Worm (Caenorhabditis elegans): Measurements from ENCODE around the gene thoc-2.
A peak's percentile ranks its signal among the peaks of the same experiment; 100 is the strongest.

The thoc-2 gene

DNA sequence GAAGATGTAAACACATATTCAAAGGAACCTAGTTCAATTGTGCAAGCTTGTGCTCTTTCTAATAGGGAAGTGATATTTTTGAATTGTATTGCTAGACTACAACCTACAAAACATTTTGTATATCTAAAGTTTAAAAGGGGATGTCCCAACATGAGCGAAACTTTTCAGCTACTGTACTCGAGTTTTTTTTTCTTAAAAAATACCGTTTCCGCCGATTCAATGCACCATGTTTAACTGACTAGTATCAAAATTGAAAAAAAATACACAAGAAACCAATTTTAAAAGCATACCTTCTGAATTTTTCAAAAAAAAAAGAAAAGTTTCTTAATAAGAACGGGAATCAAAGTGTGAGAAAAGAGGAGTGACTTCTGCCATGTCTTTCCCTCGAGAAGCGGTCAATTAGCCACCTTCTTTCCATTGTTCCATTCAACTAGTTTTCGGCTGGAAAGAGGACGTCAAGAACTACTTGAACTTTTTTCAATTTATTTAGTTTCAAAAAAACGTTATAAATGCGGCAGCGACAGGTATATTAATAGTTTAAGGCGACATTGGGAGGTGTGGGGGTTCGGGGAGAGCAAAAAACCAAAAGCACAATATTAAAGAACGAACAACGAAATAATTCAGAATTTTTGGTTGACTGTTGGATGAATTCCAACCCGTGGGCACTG lies 47.6 kb downstream of the thoc-2 start, which contains the start of gene nas-4 (continued):
- TF ChIP-seq nhr-11 (tag; optimal IDR thresholded peaks at IDR 0.05), result no peak
- TF ChIP-seq egl-43 (GFP tag; IDR thresholded peaks at IDR 0.05), result no peak
- no peak for TF ChIP-seq attf-4 (tag; optimal IDR thresholded peaks at IDR 0.05)
- no peak for TF ChIP-seq zag-1 (tag; optimal IDR thresholded peaks at IDR 0.05)
- TF ChIP-seq zfp-3 (GFP tag; conservative IDR thresholded peaks at IDR 0.05), result no peak; the same call in 1 of the 2 replicates
- TF ChIP-seq fkh-10 (GFP tag; optimal IDR thresholded peaks at IDR 0.05), result no peak
- no peak for TF ChIP-seq nhr-28 (tag; optimal IDR thresholded peaks at IDR 0.05)
- no peak for TF ChIP-seq hif-1 (tag; optimal IDR thresholded peaks at IDR 0.05)
- no peak for TF ChIP-seq madf-5 (GFP tag; IDR thresholded peaks at IDR 0.05)
- no peak for TF ChIP-seq nhr-237 (tag; optimal IDR thresholded peaks at IDR 0.05)
- TF ChIP-seq lin-39 (tag; optimal IDR thresholded peaks at IDR 0.05), result no peak
- TF ChIP-seq lin-1 (GFP tag; IDR thresholded peaks at IDR 0.05), result no peak
- TF ChIP-seq unc-62 (GFP tag; optimal IDR thresholded peaks at IDR 0.05 in 1 of 2), result peak in 1 of 2 experiments; percentile 56
- TF ChIP-seq unc-62 (tag; optimal IDR thresholded peaks at IDR 0.05), result no peak
- TF ChIP-seq snpc-4 (tag; optimal IDR thresholded peaks at IDR 0.05), result no peak
- no peak for TF ChIP-seq saeg-2 (GFP tag; IDR thresholded peaks at IDR 0.05)
- TF ChIP-seq F26F4.8 (GFP tag; conservative IDR thresholded peaks at IDR 0.05), result no peak
- peak; percentile 0 for TF ChIP-seq gei-8 (GFP tag; optimal IDR thresholded peaks at IDR 0.05)
- no peak for TF ChIP-seq ceh-44 (GFP tag; IDR thresholded peaks at IDR 0.05)
- TF ChIP-seq nhr-48 (tag; optimal IDR thresholded peaks at IDR 0.05), result peak; percentile 41
- TF ChIP-seq egl-27 (tag; optimal IDR thresholded peaks at IDR 0.05), result no peak
- TF ChIP-seq Y105C5A.15 (GFP tag; IDR thresholded peaks at IDR 0.05), result no peak
- TF ChIP-seq daf-16 (GFP tag; optimal IDR thresholded peaks at IDR 0.05), result no peak
- TF ChIP-seq daf-16 (tag; optimal IDR thresholded peaks at IDR 0.05), result no peak
- TF ChIP-seq F49E8.2 (tag; optimal IDR thresholded peaks at IDR 0.05; ENCODE audit: borderline replicate concordance), result no peak
- no peak for TF ChIP-seq ztf-11 (tag; optimal IDR thresholded peaks at IDR 0.05)
- TF ChIP-seq ctbp-1 (GFP tag; IDR thresholded peaks at IDR 0.05), result no peak
- no peak for TF ChIP-seq ceh-82 (tag; optimal IDR thresholded peaks at IDR 0.05)
- TF ChIP-seq lin-13 (GFP tag; optimal IDR thresholded peaks at IDR 0.05), result no peak
- no peak for TF ChIP-seq snpc-1.2 (GFP tag; IDR thresholded peaks at IDR 0.05)
- no peak for TF ChIP-seq sdz-12 (GFP tag; optimal IDR thresholded peaks at IDR 0.05)
- no peak for TF ChIP-seq lir-3 (tag; optimal IDR thresholded peaks at IDR 0.05)
- no peak for TF ChIP-seq daf-8 (GFP tag; IDR thresholded peaks at IDR 0.05)
- TF ChIP-seq jun-1 (tag; optimal IDR thresholded peaks at IDR 0.05), result no peak
- TF ChIP-seq aly-2 (tag; optimal IDR thresholded peaks at IDR 0.05), result no peak
- no peak for TF ChIP-seq daf-19 (GFP tag; conservative IDR thresholded peaks at IDR 0.05)
- no peak for TF ChIP-seq lsy-2 (tag; optimal IDR thresholded peaks at IDR 0.05)
- no peak for TF ChIP-seq vab-7 (GFP tag; IDR thresholded peaks at IDR 0.05)
- TF ChIP-seq dpl-1 (GFP tag; optimal IDR thresholded peaks at IDR 0.05), result no peak
- no peak for TF ChIP-seq zip-11 (GFP tag; IDR thresholded peaks at IDR 0.05)
- no peak for TF ChIP-seq tra-1 (GFP tag; IDR thresholded peaks at IDR 0.05)
- TF ChIP-seq nhr-10 (tag; optimal IDR thresholded peaks at IDR 0.05), result peak; percentile 70
- TF ChIP-seq skn-1 (tag; optimal IDR thresholded peaks at IDR 0.05), result no peak
- TF ChIP-seq lin-29 (GFP tag; IDR thresholded peaks at IDR 0.05), result no peak
- no peak for TF ChIP-seq ceh-20 (GFP tag; IDR thresholded peaks at IDR 0.05)
- TF ChIP-seq daf-12 (tag; optimal IDR thresholded peaks at IDR 0.05), result no peak
- no peak for TF ChIP-seq dmd-9 (GFP tag; IDR thresholded peaks at IDR 0.05)
- TF ChIP-seq unc-39 (tag; optimal IDR thresholded peaks at IDR 0.05), result no peak
- peak; percentile 41 for TF ChIP-seq mes-2 (tag; optimal IDR thresholded peaks at IDR 0.05; ENCODE audit: poor library complexity, severe bottlenecking)
- no peak for TF ChIP-seq D1046.2 (GFP tag; IDR thresholded peaks at IDR 0.05)
- no peak for TF ChIP-seq mxl-3 (GFP tag; optimal IDR thresholded peaks at IDR 0.05)
- TF ChIP-seq lin-15B (tag; optimal IDR thresholded peaks at IDR 0.05), result no peak
- peak; percentile 13 for TF ChIP-seq hlh-11 (tag; optimal IDR thresholded peaks at IDR 0.05)

All from whole organism, L4 larva.